Worm (Caenorhabditis elegans): ENCODE results near the gene let-767.

The let-767 gene

ce11 chrIII:6379129-6379528 lies 39.4 kb upstream of the let-767 start, which contains the start of gene C16A3.6:
TSS of gene C16A3.6 (plus strand) at chrIII:6379212.
- TF ChIP-seq hlh-30 (tag; optimal IDR thresholded peaks at IDR 0.05; ENCODE audit: insufficient read depth) (peak; percentile 25), C08G9.2 (tag; optimal IDR thresholded peaks at IDR 0.05) (no peak)

- TF ChIP-seq ceh-14 (tag; optimal IDR thresholded peaks at IDR 0.05) (no peak), C38D4.7 (GFP tag; optimal IDR thresholded peaks at IDR 0.05) (no peak), ceh-48 (tag; optimal IDR thresholded peaks at IDR 0.05) (peak; percentile 50), pag-3 (tag; optimal IDR thresholded peaks at IDR 0.05; ENCODE audit: borderline replicate concordance) (no peak), npax-4 (tag; optimal IDR thresholded peaks at IDR 0.05) (no peak), ceh-24 (tag; optimal IDR thresholded peaks at IDR 0.05) (no peak), syd-9 (tag; optimal IDR thresholded peaks at IDR 0.05) (no peak), odd-2 (tag; optimal IDR thresholded peaks at IDR 0.05) (no peak), pat-9 (tag; optimal IDR thresholded peaks at IDR 0.05) (no peak), sdc-2 (tag; optimal IDR thresholded peaks at IDR 0.05) (no peak), hlh-13 (GFP tag; optimal IDR thresholded peaks at IDR 0.05) (no peak), nhr-11 (tag; optimal IDR thresholded peaks at IDR 0.05) (no peak), Y22D7AL.16 (tag; optimal IDR thresholded peaks at IDR 0.05) (no peak), ceh-45 (GFP tag; IDR thresholded peaks at IDR 0.05) (no peak), che-1 (tag; optimal IDR thresholded peaks at IDR 0.05) (no peak), unc-42 (tag; optimal IDR thresholded peaks at IDR 0.05) (peak; percentile 38), hlh-6 (tag; optimal IDR thresholded peaks at IDR 0.05) (no peak), gmeb-2 (tag; optimal IDR thresholded peaks at IDR 0.05) (no peak), lim-6 (tag; optimal IDR thresholded peaks at IDR 0.05) (no peak), mec-3 (tag; optimal IDR thresholded peaks at IDR 0.05; ENCODE audit: borderline replicate concordance) (no peak), elt-4 (tag; optimal IDR thresholded peaks at IDR 0.05) (no peak), ceh-6 (GFP tag; optimal IDR thresholded peaks at IDR 0.05) (no peak), ahr-1 (tag; optimal IDR thresholded peaks at IDR 0.05) (no peak), pros-1 (tag; optimal IDR thresholded peaks at IDR 0.05) (no peak), eyg-1 (tag; optimal IDR thresholded peaks at IDR 0.05) (no peak), unc-3 (GFP tag; conservative IDR thresholded peaks at IDR 0.05) (no peak), unc-3 (tag; optimal IDR thresholded peaks at IDR 0.05) (no peak), ama-1 (optimal IDR thresholded peaks at IDR 0.05) (no peak), pha-4 (tag; optimal IDR thresholded peaks at IDR 0.05) (no peak), pqm-1 (tag; optimal IDR thresholded peaks at IDR 0.05) (no peak), ceh-19 (GFP tag; optimal IDR thresholded peaks at IDR 0.05) (no peak), pax-1 (tag; optimal IDR thresholded peaks at IDR 0.05) (no peak), ceh-22 (tag; optimal IDR thresholded peaks at IDR 0.05) (no peak), elt-2 (tag; optimal IDR thresholded peaks at IDR 0.05) (peak; percentile 36), rnt-1 (tag; optimal IDR thresholded peaks at IDR 0.05) (peak; percentile 66), ztf-16 (tag; optimal IDR thresholded peaks at IDR 0.05) (no peak), sox-2 (GFP tag; IDR thresholded peaks at IDR 0.05) (no peak), madf-2 (tag; optimal IDR thresholded peaks at IDR 0.05) (no peak), ttx-3 (tag; optimal IDR thresholded peaks at IDR 0.05) (no peak), lin-11 (tag; optimal IDR thresholded peaks at IDR 0.05) (no peak), F13H6.1 (tag; optimal IDR thresholded peaks at IDR 0.05) (no peak), pha-2 (tag; optimal IDR thresholded peaks at IDR 0.05) (no peak), hlh-30 (tag; optimal IDR thresholded peaks at IDR 0.05; ENCODE audit: insufficient read depth) (peak; percentile 78), ceh-9 (tag; optimal IDR thresholded peaks at IDR 0.05) (no peak), ceh-30 (tag; optimal IDR thresholded peaks at IDR 0.05) (peak; percentile 87), hlh-15 (tag; optimal IDR thresholded peaks at IDR 0.05) (no peak), fkh-6 (tag; optimal IDR thresholded peaks at IDR 0.05) (no peak), hlh-8 (tag; optimal IDR thresholded peaks at IDR 0.05) (no peak), unc-55 (GFP tag; optimal IDR thresholded peaks at IDR 0.05) (peak; percentile 57), ets-4 (tag; optimal IDR thresholded peaks at IDR 0.05) (peak; percentile 25), ref-2 (tag; optimal IDR thresholded peaks at IDR 0.05) (peak; percentile 35)
These were observed 35.2 kb upstream of the let-767 start, which contains the start of the genes rps-13 and nfx-1 for ce11 chrIII:6374947-6375415. TSS of gene rps-13 (minus strand) at chrIII:6374997. TSS of gene nfx-1 (plus strand) at chrIII:6375379.
